Fruit fly (Drosophila melanogaster) whole organism: Measurements from ENCODE around the gene CG11905.

Experiments
- CG8478 ChIP-seq: fragments of >200 bp; optimal IDR thresholded peaks from 2 replicates; lab custom pipeline; 2018; ENCODE audit warnings: inconsistent platforms
- psq ChIP-seq: fragments of >200 bp; optimal IDR thresholded peaks from 2 replicates; lab custom pipeline; 2017

DNA sequence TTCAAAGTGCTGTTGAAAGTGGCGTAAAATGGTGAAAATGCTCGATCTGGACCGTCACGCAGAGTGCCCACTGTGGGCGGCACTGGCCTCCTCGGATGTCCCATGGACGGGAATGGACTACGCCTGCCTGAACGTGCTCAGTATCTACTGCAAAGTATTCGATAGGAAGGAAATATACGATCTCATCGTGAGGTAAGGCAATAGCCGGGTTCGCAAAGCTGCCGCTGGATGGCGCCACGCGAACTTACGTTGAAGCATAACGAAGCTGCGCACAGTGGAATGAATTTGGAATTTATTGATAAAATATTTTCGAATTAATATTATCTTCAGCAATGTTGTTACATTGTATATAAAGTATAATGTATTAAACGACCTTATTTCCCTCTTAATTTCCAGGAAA, 38.9 kb downstream of the CG11905 start:
- TF ChIP-seq CG8478 (lab: Kevin White, UChicago) (no peak), psq (lab: Kevin White, UChicago) (no peak)
